Worm (Caenorhabditis elegans): Measurements from ENCODE around the gene hum-4.

- TF ChIP-seq zag-1 (tag; optimal IDR thresholded peaks at IDR 0.05): no peak
- TF ChIP-seq sem-4 (tag; optimal IDR thresholded peaks at IDR 0.05): no peak
Measured at ce11 chrX:11456665-11457064, 23.3 kb upstream of the hum-4 start.

All from whole organism, L2 larva.